Fruit fly (Drosophila melanogaster) whole organism, embryonic: ENCODE results near the gene Brms1.

Source experiments
- ATbp ChIP-seq: fragments of 200-800 bp; sonication (Bioruptor generic); optimal IDR thresholded peaks from 2 replicates; lab custom pipeline; 2017; ENCODE audit warnings: missing biosample characterization, mild to moderate bottlenecking, missing genetic modification characterization, missing genetic modification reagents
- CG10209 ChIP-seq: fragments of 200-800 bp; sonication (Bioruptor generic); optimal IDR thresholded peaks from 3 replicates; lab custom pipeline; 2017; ENCODE audit warnings: missing biosample characterization, mild to moderate bottlenecking, missing genetic modification characterization, missing genetic modification reagents
- CG10274 ChIP-seq: fragments of 200-800 bp; sonication (Bioruptor generic); optimal IDR thresholded peaks from 3 replicates; lab custom pipeline; 2017; ENCODE audit warnings: missing biosample characterization, mild to moderate bottlenecking, missing genetic modification characterization
- CG10979 ChIP-seq: fragments of 200-800 bp; sonication (Bioruptor generic); optimal IDR thresholded peaks from 2 replicates; lab custom pipeline; 2018; ENCODE audit warnings: missing biosample characterization, mild to moderate bottlenecking, missing genetic modification characterization, moderate library complexity
- CG11696 ChIP-seq: fragments of 200-800 bp; sonication (Bioruptor generic); IDR thresholded peaks from 2 replicates; pipeline ENCODE4 v1.3.6; 2022; ENCODE audit warnings: missing biosample characterization, missing genetic modification characterization
- CG12769 ChIP-seq: fragments of 200-800 bp; sonication (Bioruptor generic); optimal IDR thresholded peaks from 2 replicates; lab custom pipeline; 2019; ENCODE audit warnings: missing biosample characterization, mild to moderate bottlenecking, missing genetic modification characterization, moderate library complexity
- CG12942 ChIP-seq: fragments of 200-800 bp; sonication (Bioruptor generic); optimal IDR thresholded peaks from 3 replicates; lab custom pipeline; 2016; ENCODE audit warnings: missing biosample characterization, missing genetic modification characterization
- CG13424 ChIP-seq: fragments of 200-800 bp; sonication (Bioruptor generic); optimal IDR thresholded peaks from 2 replicates; lab custom pipeline; 2019; ENCODE audit warnings: missing biosample characterization, mild to moderate bottlenecking, missing genetic modification characterization, moderate library complexity
- CG15011 ChIP-seq: fragments of 200-800 bp; sonication (Bioruptor generic); optimal IDR thresholded peaks from 3 replicates; lab custom pipeline; 2018; ENCODE audit warnings: missing biosample characterization, mild to moderate bottlenecking, missing genetic modification characterization
- CG15269 ChIP-seq: fragments of 200-800 bp; sonication (Bioruptor generic); optimal IDR thresholded peaks from 2 replicates; lab custom pipeline; 2018; ENCODE audit warnings: missing biosample characterization, mild to moderate bottlenecking, missing genetic modification characterization, moderate library complexity
- CG1602 ChIP-seq: fragments of 200-800 bp; sonication (Bioruptor generic); optimal IDR thresholded peaks from 3 replicates; lab custom pipeline; 2016; ENCODE audit warnings: missing biosample characterization, missing genetic modification characterization
- CG2116 ChIP-seq: fragments of 200-800 bp; sonication (Bioruptor generic); optimal IDR thresholded peaks from 3 replicates; lab custom pipeline; 2018; ENCODE audit warnings: missing biosample characterization, mild to moderate bottlenecking, missing genetic modification characterization
- CG2875 ChIP-seq: fragments of 200-800 bp; sonication (Bioruptor generic); optimal IDR thresholded peaks from 2 replicates; lab custom pipeline; 2017; ENCODE audit warnings: missing biosample characterization, mild to moderate bottlenecking, missing genetic modification characterization, missing genetic modification reagents
- CG33557 ChIP-seq: fragments of 200-800 bp; sonication (Bioruptor generic); optimal IDR thresholded peaks from 2 replicates; lab custom pipeline; 2019; ENCODE audit warnings: missing biosample characterization, mild to moderate bottlenecking, missing genetic modification characterization, moderate library complexity
- CG34376 ChIP-seq: fragments of 200-800 bp; sonication (Bioruptor generic); optimal IDR thresholded peaks from 2 replicates; lab custom pipeline; 2018; ENCODE audit warnings: missing biosample characterization, mild to moderate bottlenecking, missing genetic modification characterization
- CG43689 ChIP-seq: fragments of 200-800 bp; sonication (Bioruptor generic); IDR thresholded peaks from 2 replicates; pipeline ENCODE4 v1.3.6; 2022; ENCODE audit warnings: missing biosample characterization, missing genetic modification characterization
- CG4424 ChIP-seq: fragments of 200-800 bp; sonication (Bioruptor generic); optimal IDR thresholded peaks from 3 replicates; lab custom pipeline; 2016; ENCODE audit warnings: missing biosample characterization, missing genetic modification characterization
- CG7987 ChIP-seq: fragments of 200-800 bp; sonication (Bioruptor generic); optimal IDR thresholded peaks from 2 replicates; lab custom pipeline; 2018; ENCODE audit warnings: missing biosample characterization, mild to moderate bottlenecking, missing genetic modification characterization, moderate library complexity
- CG9437 ChIP-seq: fragments of 200-800 bp; sonication (Bioruptor generic); optimal IDR thresholded peaks from 2 replicates; lab custom pipeline; 2018; ENCODE audit warnings: missing biosample characterization, mild to moderate bottlenecking, missing genetic modification characterization
- D ChIP-seq, 2 experiments: fragments of 200-800 bp in 1 of 2; fragments of >200 bp in 1 of 2; sonication (Bioruptor generic) in 1 of 2; optimal IDR thresholded peaks; 2 replicates in 1 of 2; 3 replicates in 1 of 2; lab custom pipeline; 2017; ENCODE audit warnings: mild to moderate bottlenecking in 1 of 2, missing biosample characterization in 1 of 2, missing genetic modification characterization in 1 of 2, missing genetic modification reagents in 1 of 2
- D19A ChIP-seq: fragments of 200-800 bp; optimal IDR thresholded peaks from 3 replicates; lab custom pipeline; 2019; ENCODE audit warnings: missing biosample characterization, mild to moderate bottlenecking, missing genetic modification characterization, moderate library complexity
- Dip2 ChIP-seq: fragments of 200-800 bp; sonication (Bioruptor generic); IDR thresholded peaks from 2 replicates; pipeline ENCODE4 v1.3.6; 2022; ENCODE audit warnings: missing biosample characterization, missing genetic modification characterization
- Drgx ChIP-seq: fragments of 200-800 bp; sonication (Bioruptor generic); IDR thresholded peaks from 2 replicates; pipeline ENCODE4 v1.3.6; 2022; ENCODE audit warnings: missing biosample characterization, missing genetic modification characterization
- Fer2 ChIP-seq: fragments of 200-800 bp; sonication (Bioruptor generic); optimal IDR thresholded peaks from 2 replicates; lab custom pipeline; 2018; ENCODE audit warnings: missing biosample characterization, mild to moderate bottlenecking, missing genetic modification characterization, moderate library complexity
- HLHmδ ChIP-seq: fragments of 200-800 bp; sonication (Bioruptor generic); optimal IDR thresholded peaks from 2 replicates; lab custom pipeline; 2018; ENCODE audit warnings: missing biosample characterization, mild to moderate bottlenecking, missing genetic modification characterization, moderate library complexity
- Hmr ChIP-seq: fragments of 200-800 bp; sonication (Bioruptor generic); optimal IDR thresholded peaks from 3 replicates; lab custom pipeline; 2017; ENCODE audit warnings: mild to moderate bottlenecking, missing biosample characterization, missing genetic modification reagents, missing genetic modification characterization
- Max ChIP-seq: fragments of 200-800 bp; sonication (Bioruptor generic); optimal IDR thresholded peaks from 2 replicates; lab custom pipeline; 2016; ENCODE audit warnings: missing biosample characterization, mild to moderate bottlenecking, missing genetic modification characterization
- Meics ChIP-seq: fragments of 200-800 bp; sonication (Bioruptor generic); optimal IDR thresholded peaks from 2 replicates; lab custom pipeline; 2017; ENCODE audit warnings: missing biosample characterization, mild to moderate bottlenecking, missing genetic modification characterization
- Mes4 ChIP-seq: fragments of 200-800 bp; sonication (Bioruptor generic); optimal IDR thresholded peaks from 2 replicates; lab custom pipeline; 2016; ENCODE audit warnings: missing biosample characterization, missing genetic modification characterization
- Nf-YA ChIP-seq: fragments of 200-800 bp; sonication (Bioruptor generic); IDR thresholded peaks from 2 replicates; pipeline ENCODE4 v1.3.6; 2022; ENCODE audit warnings: missing biosample characterization, missing genetic modification characterization
- Oli ChIP-seq: fragments of 200-800 bp; sonication (Bioruptor generic); optimal IDR thresholded peaks from 2 replicates; lab custom pipeline; 2018; ENCODE audit warnings: missing biosample characterization, mild to moderate bottlenecking, missing genetic modification characterization, moderate library complexity
- Ravus ChIP-seq: fragments of 200-800 bp; sonication (Bioruptor generic); IDR thresholded peaks from 2 replicates; pipeline ENCODE4 v1.3.6; 2022; ENCODE audit warnings: missing biosample characterization, missing genetic modification characterization
- Taf1 ChIP-seq: fragments of 200-800 bp; sonication (Bioruptor generic); IDR thresholded peaks from 2 replicates; pipeline ENCODE4 v1.3.6; 2022; ENCODE audit warnings: missing biosample characterization, missing genetic modification characterization
- YL-1 ChIP-seq: fragments of 200-800 bp; sonication (Bioruptor generic); optimal IDR thresholded peaks from 3 replicates; lab custom pipeline; 2017; ENCODE audit warnings: missing biosample characterization, mild to moderate bottlenecking, missing genetic modification characterization
- bcd ChIP-seq: fragments of 200-800 bp; sonication (Bioruptor generic); optimal IDR thresholded peaks from 2 replicates; lab custom pipeline; 2017; ENCODE audit warnings: missing biosample characterization, mild to moderate bottlenecking, missing genetic modification characterization
- chn ChIP-seq: fragments of 200-800 bp; sonication (Bioruptor generic); optimal IDR thresholded peaks from 2 replicates; lab custom pipeline; 2016; ENCODE audit warnings: missing biosample characterization, missing genetic modification characterization
- crc ChIP-seq: fragments of 200-800 bp; sonication (Bioruptor generic); optimal IDR thresholded peaks from 2 replicates; lab custom pipeline; 2016; ENCODE audit warnings: missing biosample characterization, missing genetic modification characterization
- da ChIP-seq: fragments of 200-800 bp; sonication (Bioruptor generic); optimal IDR thresholded peaks from 2 replicates; lab custom pipeline; 2016; ENCODE audit warnings: missing biosample characterization, missing genetic modification characterization
- eve ChIP-seq, 2 experiments: fragments of >200 bp; optimal IDR thresholded peaks; 2 replicates each; lab custom pipeline; 2017; ENCODE audit warnings: missing biosample characterization in 2 of 2, missing genetic modification characterization in 2 of 2
- fd102C ChIP-seq: fragments of 200-800 bp; sonication (Bioruptor generic); optimal IDR thresholded peaks from 2 replicates; lab custom pipeline; 2018; ENCODE audit warnings: missing biosample characterization, mild to moderate bottlenecking, missing genetic modification characterization, moderate library complexity
- gcm ChIP-seq: fragments of 200-800 bp; sonication (Bioruptor generic); optimal IDR thresholded peaks from 2 replicates; lab custom pipeline; 2019; ENCODE audit warnings: missing biosample characterization, mild to moderate bottlenecking, missing genetic modification characterization, moderate library complexity
- ham ChIP-seq: fragments of 200-800 bp; sonication (Bioruptor generic); IDR thresholded peaks from 2 replicates; pipeline ENCODE4 v1.3.6; 2022; ENCODE audit warnings: missing biosample characterization, missing genetic modification characterization
- mirr ChIP-seq: fragments of 200-800 bp; sonication (Bioruptor generic); optimal IDR thresholded peaks from 3 replicates; lab custom pipeline; 2018; ENCODE audit warnings: missing biosample characterization, mild to moderate bottlenecking, missing genetic modification characterization
- nmo ChIP-seq: fragments of 200-800 bp; sonication (Bioruptor generic); optimal IDR thresholded peaks from 2 replicates; lab custom pipeline; 2018; ENCODE audit warnings: missing biosample characterization, mild to moderate bottlenecking, missing genetic modification characterization, moderate library complexity
- odd ChIP-seq: fragments of 200-800 bp; sonication (Bioruptor generic); optimal IDR thresholded peaks from 2 replicates; lab custom pipeline; 2017; ENCODE audit warnings: missing biosample characterization, mild to moderate bottlenecking, missing genetic modification characterization
- pho ChIP-seq: fragments of 200-800 bp; sonication (Bioruptor generic); optimal IDR thresholded peaks from 2 replicates; lab custom pipeline; 2016; ENCODE audit warnings: missing biosample characterization, missing genetic modification characterization
- sima ChIP-seq: fragments of 200-800 bp; sonication (Bioruptor generic); optimal IDR thresholded peaks from 2 replicates; lab custom pipeline; 2016; ENCODE audit warnings: missing biosample characterization, missing genetic modification characterization
- unc-4 ChIP-seq: fragments of 200-800 bp; sonication (Bioruptor generic); IDR thresholded peaks from 2 replicates; pipeline ENCODE4 v1.3.6; 2022; ENCODE audit warnings: missing biosample characterization, missing genetic modification characterization; ENCODE audit not compliant: partially characterized antibody
- usp ChIP-seq: fragments of >200 bp; optimal IDR thresholded peaks from 2 replicates; lab custom pipeline; 2017; ENCODE audit warnings: missing biosample characterization, missing genetic modification characterization

Gene Brms1

dm6 chrX:12957412-12957895 lies 48.0 kb upstream of the Brms1 start, which contains the start of gene hec (continued):
- TF ChIP-seq unc-4 (GFP tag; lab: Robert Waterston, UW), result no peak
- TF ChIP-seq Drgx (GFP tag; lab: Robert Waterston, UW), result no peak
- TF ChIP-seq chn (GFP tag; lab: Kevin White, UChicago), result no peak
- no peak for TF ChIP-seq ham (GFP tag; lab: Robert Waterston, UW)
- no peak for TF ChIP-seq D19A (tag; lab: Kevin White, UChicago)
- TF ChIP-seq usp, result no peak
- no peak for TF ChIP-seq CG12769 (tag; lab: Kevin White, UChicago)
- no peak for TF ChIP-seq eve (GFP tag; optimal IDR thresholded peaks at IDR 0.05; lab: Kevin White, UChicago)
- TF ChIP-seq Taf1 (GFP tag; lab: Robert Waterston, UW), result no peak
- peak; percentile 35 for TF ChIP-seq Hmr (GFP tag; lab: Kevin White, UChicago)
- no peak for TF ChIP-seq gcm (GFP tag; lab: Kevin White, UChicago)
- peak; percentile 36 for TF ChIP-seq Meics (GFP tag; lab: Kevin White, UChicago)
- TF ChIP-seq CG15011, result no peak
- TF ChIP-seq CG12942, result no peak
- peak; percentile 19 for TF ChIP-seq CG13424 (tag; lab: Kevin White, UChicago)
- no peak for TF ChIP-seq CG2875 (GFP tag; lab: Kevin White, UChicago)
- peak; percentile 31 for TF ChIP-seq CG15269 (tag; lab: Kevin White, UChicago)
- no peak for TF ChIP-seq CG1602 (GFP tag; lab: Kevin White, UChicago)
- TF ChIP-seq mirr (GFP tag; lab: Kevin White, UChicago), result no peak

dm6 chrX:12947670-12948069 lies 38.2 kb upstream of the Brms1 start:
- TF ChIP-seq Hmr (GFP tag; lab: Kevin White, UChicago) (peak; percentile 51), chn (GFP tag; lab: Kevin White, UChicago) (no peak), sima (GFP tag; lab: Kevin White, UChicago) (no peak), CG7987 (GFP tag; lab: Kevin White, UChicago) (no peak), Meics (GFP tag; lab: Kevin White, UChicago) (peak; percentile 29), nmo (GFP tag; lab: Kevin White, UChicago) (peak; percentile 2), CG33557 (GFP tag; lab: Kevin White, UChicago) (peak; percentile 55), Oli (tag; lab: Kevin White, UChicago) (no peak), HLHmδ (peak; percentile 47), fd102C (peak; percentile 53), CG10209 (GFP tag; lab: Kevin White, UChicago) (peak; percentile 22), CG34376 (GFP tag; lab: Kevin White, UChicago) (peak; percentile 74), ATbp (GFP tag; lab: Kevin White, UChicago) (peak; percentile 31), CG9437 (GFP tag; lab: Kevin White, UChicago) (peak; percentile 5), CG4424 (GFP tag; lab: Kevin White, UChicago) (peak; percentile 24), CG10979 (tag; lab: Kevin White, UChicago) (no peak), Dip2 (GFP tag; lab: Robert Waterston, UW) (no peak), bcd (GFP tag; lab: Kevin White, UChicago) (peak; percentile 17), CG2116 (GFP tag; lab: Kevin White, UChicago) (peak; percentile 5), CG11696 (GFP tag; lab: Robert Waterston, UW) (no peak), Fer2 (tag; lab: Kevin White, UChicago) (no peak), Nf-YA (0 out of 2 replicates have a peak, but pooled peaks have one; percentile 24), odd (GFP tag; lab: Kevin White, UChicago) (peak; percentile 17), pho (GFP tag; lab: Kevin White, UChicago) (no peak), Mes4 (GFP tag; lab: Kevin White, UChicago) (peak; percentile 5), Ravus (no peak), CG43689 (GFP tag; lab: Robert Waterston, UW) (no peak), Max (GFP tag; lab: Kevin White, UChicago) (no peak), D (optimal IDR thresholded peaks at IDR 0.05; lab: Kevin White, UChicago) (no peak), D (GFP tag; optimal IDR thresholded peaks at IDR 0.05; lab: Kevin White, UChicago) (peak; percentile 35), CG10274 (GFP tag; lab: Kevin White, UChicago) (no peak), da (no peak), YL-1 (peak; percentile 11), crc (GFP tag; lab: Kevin White, UChicago) (no peak)
